Worm (Caenorhabditis elegans) whole organism, L4/young adult: Measurements from ENCODE around the gene acp-7.

Experiments
- W03F9.2 ChIP-seq: fragments of 150-350 bp; optimal IDR thresholded peaks from 2 replicates; lab custom pipeline; 2014; ENCODE audit warnings: missing biosample characterization, missing genetic modification characterization
- dao-5 ChIP-seq: sonication (generic microtip); optimal IDR thresholded peaks from 2 replicates; lab custom pipeline; 2016; ENCODE audit warnings: missing genotype, missing genetic modification characterization, moderate library complexity, missing compliant biosample characterization
- him-1 ChIP-seq: sonication (generic microtip); optimal IDR thresholded peaks from 2 replicates; lab custom pipeline; 2016; ENCODE audit warnings: missing genotype, missing genetic modification reagents, missing genetic modification characterization, missing compliant biosample characterization

- TF ChIP-seq W03F9.2 (tag; lab: Kevin White, UChicago) (no peak), dao-5 (tag; lab: Kevin White, UChicago) (no peak), him-1 (tag; lab: Kevin White, UChicago) (no peak)
Measured at ce11 chrIV:6438051-6438450, 6.6 kb upstream of the acp-7 start, which contains the start of gene dlc-5.
